Worm (Caenorhabditis elegans): ENCODE data around the gene gst-26.

Gene gst-26

ce11 chrII:15209309-15209708 is 45.0 kb upstream of the gst-26 start:
- TF ChIP-seq lin-39 (tag; optimal IDR thresholded peaks at IDR 0.05) (peak; percentile 40), nhr-76 (tag; optimal IDR thresholded peaks at IDR 0.05) (no peak), nfya-1 (tag; optimal IDR thresholded peaks at IDR 0.05; ENCODE audit: insufficient read depth) (peak; percentile 44), mml-1 (tag; optimal IDR thresholded peaks at IDR 0.05) (no peak), R02D3.7 (tag; optimal IDR thresholded peaks at IDR 0.05) (no peak), nhr-25 (tag; optimal IDR thresholded peaks at IDR 0.05) (peak; percentile 36)

DNA sequence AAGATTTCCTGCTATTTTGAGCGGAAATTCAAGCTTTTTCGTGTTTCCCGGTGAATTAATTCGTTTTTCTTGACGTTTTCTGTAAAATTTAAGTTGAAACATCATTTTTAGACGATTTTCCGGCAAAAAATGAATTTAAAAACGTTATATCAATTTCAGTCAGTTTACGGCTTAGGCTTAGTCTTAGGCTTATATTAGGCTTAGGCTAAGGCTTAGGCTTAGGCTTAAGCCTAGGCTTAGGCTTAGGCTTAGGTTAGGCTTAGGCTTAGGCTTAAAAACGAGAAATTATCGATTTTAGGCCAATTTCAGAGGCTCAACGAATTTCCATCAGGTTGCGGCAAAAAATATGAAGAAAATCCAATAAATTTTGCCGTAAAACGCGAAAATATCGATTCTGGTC is 44.5 kb upstream of the gst-26 start:
- TF ChIP-seq lin-39 (tag; optimal IDR thresholded peaks at IDR 0.05) (no peak), eor-1 (tag; optimal IDR thresholded peaks at IDR 0.05) (no peak), nfya-1 (tag; optimal IDR thresholded peaks at IDR 0.05; ENCODE audit: insufficient read depth) (no peak), lsy-12 (tag; optimal IDR thresholded peaks at IDR 0.05) (no peak), nhr-12 (tag; optimal IDR thresholded peaks at IDR 0.05) (no peak), ceh-82 (tag; optimal IDR thresholded peaks at IDR 0.05) (no peak), nhr-76 (tag; optimal IDR thresholded peaks at IDR 0.05) (no peak), hmg-11 (tag; optimal IDR thresholded peaks at IDR 0.05) (no peak), R02D3.7 (tag; optimal IDR thresholded peaks at IDR 0.05) (no peak), ceh-28 (tag; optimal IDR thresholded peaks at IDR 0.05) (no peak), ZK546.5 (tag; optimal IDR thresholded peaks at IDR 0.05) (no peak), ztf-11 (tag; optimal IDR thresholded peaks at IDR 0.05) (no peak), egl-27 (tag; optimal IDR thresholded peaks at IDR 0.05) (no peak), nhr-237 (tag; optimal IDR thresholded peaks at IDR 0.05) (no peak), mdl-1 (tag; optimal IDR thresholded peaks at IDR 0.05) (no peak), ceh-16 (tag; optimal IDR thresholded peaks at IDR 0.05) (no peak), snpc-4 (tag; optimal IDR thresholded peaks at IDR 0.05) (no peak), elt-1 (tag; optimal IDR thresholded peaks at IDR 0.05) (no peak), ceh-9 (tag; optimal IDR thresholded peaks at IDR 0.05) (no peak), nhr-43 (tag; optimal IDR thresholded peaks at IDR 0.05; ENCODE audit: poor library complexity, severe bottlenecking) (no peak)

DNA sequence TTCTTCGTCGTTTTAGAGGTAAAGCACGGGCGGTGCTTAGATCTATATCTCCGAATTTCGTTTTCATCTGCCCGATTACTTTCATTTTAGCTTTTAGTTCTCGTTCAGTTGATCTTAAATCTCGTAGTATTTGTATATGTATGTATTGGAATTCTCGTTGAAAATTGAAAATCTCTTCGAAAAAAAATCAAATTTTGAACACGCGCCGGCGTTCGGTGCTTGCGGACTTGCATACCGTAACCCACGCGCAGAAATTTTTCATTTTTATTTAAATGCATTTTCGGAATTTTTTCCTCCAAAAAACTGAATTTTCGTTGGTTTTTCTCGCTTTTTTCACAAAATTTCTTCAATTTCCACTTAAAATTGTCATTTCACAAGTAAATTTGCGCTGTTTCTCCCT is 43.8 kb upstream of the gst-26 start:
- TF ChIP-seq unc-39 (tag; optimal IDR thresholded peaks at IDR 0.05) (no peak), nhr-25 (tag; optimal IDR thresholded peaks at IDR 0.05) (peak; percentile 20), unc-62 (GFP tag; optimal IDR thresholded peaks at IDR 0.05) (no peak), skn-1 (tag; optimal IDR thresholded peaks at IDR 0.05) (no peak)

ce11 chrII:15207562-15207961 is 43.2 kb upstream of the gst-26 start:
- peak; percentile 42 for TF ChIP-seq ama-1 (optimal IDR thresholded peaks at IDR 0.05)
- no peak for TF ChIP-seq egl-5 (tag; optimal IDR thresholded peaks at IDR 0.05)
- no peak for TF ChIP-seq sea-2 (GFP tag; optimal IDR thresholded peaks at IDR 0.05)
- TF ChIP-seq elt-2 (tag; optimal IDR thresholded peaks at IDR 0.05) = peak; percentile 67
- no peak for TF ChIP-seq fkh-2 (tag; optimal IDR thresholded peaks at IDR 0.05)
- peak; percentile 40 for TF ChIP-seq pha-4 (tag; optimal IDR thresholded peaks at IDR 0.05)
- TF ChIP-seq nhr-11 (tag; optimal IDR thresholded peaks at IDR 0.05) = no peak
- TF ChIP-seq eor-1 (tag; optimal IDR thresholded peaks at IDR 0.05) = no peak
- no peak for TF ChIP-seq mdl-1 (tag; optimal IDR thresholded peaks at IDR 0.05)

ce11 chrII:15206234-15206633 is 41.9 kb upstream of the gst-26 start:
- TF ChIP-seq fkh-10 (GFP tag; optimal IDR thresholded peaks at IDR 0.05) (no peak), pha-4 (tag; optimal IDR thresholded peaks at IDR 0.05) (peak; percentile 69)

- TF ChIP-seq lin-39 (tag; optimal IDR thresholded peaks at IDR 0.05) (peak; percentile 15), ceh-9 (tag; optimal IDR thresholded peaks at IDR 0.05) (no peak), jun-1 (tag; optimal IDR thresholded peaks at IDR 0.05) (peak; percentile 18), skn-1 (tag; optimal IDR thresholded peaks at IDR 0.05) (no peak), nhr-11 (tag; optimal IDR thresholded peaks at IDR 0.05) (no peak), ama-1 (optimal IDR thresholded peaks at IDR 0.05) (no peak), nhr-25 (tag; optimal IDR thresholded peaks at IDR 0.05) (peak; percentile 77), ceh-82 (tag; optimal IDR thresholded peaks at IDR 0.05) (no peak), sea-2 (GFP tag; optimal IDR thresholded peaks at IDR 0.05) (no peak), egl-27 (tag; optimal IDR thresholded peaks at IDR 0.05) (peak; percentile 25), ztf-4 (tag; optimal IDR thresholded peaks at IDR 0.05) (peak; percentile 42), mml-1 (tag; optimal IDR thresholded peaks at IDR 0.05) (peak; percentile 8), pha-4 (tag; optimal IDR thresholded peaks at IDR 0.05) (peak; percentile 12), nhr-23 (tag; optimal IDR thresholded peaks at IDR 0.05) (peak; percentile 65), nhr-77 (tag; optimal IDR thresholded peaks at IDR 0.05) (no peak), elt-1 (tag; optimal IDR thresholded peaks at IDR 0.05) (no peak), nhr-43 (tag; optimal IDR thresholded peaks at IDR 0.05; ENCODE audit: poor library complexity, severe bottlenecking) (peak; percentile 38), ceh-16 (tag; optimal IDR thresholded peaks at IDR 0.05) (no peak), nfya-1 (tag; optimal IDR thresholded peaks at IDR 0.05; ENCODE audit: insufficient read depth) (peak; percentile 30), mdl-1 (tag; optimal IDR thresholded peaks at IDR 0.05) (peak; percentile 27)
Observed at ce11 chrII:15205346-15205745, 41.0 kb upstream of the gst-26 start.

Measured in whole organism, L3 larva.